Fruit fly (Drosophila melanogaster): ENCODE measurements around the gene CG43783.

- TF ChIP-seq esg (GFP tag; conservative IDR thresholded peaks at IDR 0.05) (no peak), CG8281 (tag; optimal IDR thresholded peaks at IDR 0.05) (peak; percentile 50), CG17328 (GFP tag; IDR thresholded peaks at IDR 0.05) (no peak), gcm2 (GFP tag; optimal IDR thresholded peaks at IDR 0.05) (no peak), CG10366 (GFP tag; IDR thresholded peaks at IDR 0.05) (no peak), Antp (GFP tag; optimal IDR thresholded peaks at IDR 0.05) (no peak), mam (GFP tag; optimal IDR thresholded peaks at IDR 0.05) (no peak), pum (GFP tag; optimal IDR thresholded peaks at IDR 0.05) (no peak), HmgZ (tag; optimal IDR thresholded peaks at IDR 0.05) (no peak), CG17186 (GFP tag; optimal IDR thresholded peaks at IDR 0.05) (no peak)
Observed at dm6 chr3L:8919678-8920077, 34.4 kb downstream of the CG43783 start.

Data from whole organism, embryonic.